Fruit fly (Drosophila melanogaster): ENCODE data around the gene CG3038.

The CG3038 gene

DNA sequence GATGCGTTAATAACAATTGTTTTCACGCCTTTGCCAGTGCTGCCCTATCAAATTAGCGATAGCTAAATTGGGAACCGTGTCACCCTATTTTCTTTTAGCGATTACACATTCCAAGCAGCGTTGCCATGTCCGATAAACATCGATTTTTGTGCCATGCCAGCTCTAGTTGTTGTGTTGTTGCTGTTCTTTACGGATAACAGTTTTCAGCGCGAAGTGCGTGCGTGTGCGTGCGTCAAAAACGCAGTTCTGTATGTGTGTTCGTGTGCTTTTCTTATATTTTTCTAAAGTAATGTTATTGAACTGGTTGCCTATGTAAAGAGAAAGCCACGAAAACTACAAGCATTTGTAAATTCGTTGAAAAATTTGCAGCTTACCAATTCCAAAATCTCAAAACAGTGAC is at the start of gene CG3038, which contains the start of gene G9a:
TSS of gene CG3038 (minus strand) at position 55 of the 400 bp plus-strand sequence.
TSS of gene G9a (plus strand) at position 177 of the 400 bp plus-strand sequence.
- TF ChIP-seq noc (tag; optimal IDR thresholded peaks at IDR 0.05) = peak; percentile 26

dm6 chrX:294839-295238 is 49.2 kb upstream of the CG3038 start, which contains the start of gene CG13375:
Gene CG13375, minus strand, starts transcription at chrX:294962.
- no peak for TF ChIP-seq noc (tag; optimal IDR thresholded peaks at IDR 0.05)

DNA sequence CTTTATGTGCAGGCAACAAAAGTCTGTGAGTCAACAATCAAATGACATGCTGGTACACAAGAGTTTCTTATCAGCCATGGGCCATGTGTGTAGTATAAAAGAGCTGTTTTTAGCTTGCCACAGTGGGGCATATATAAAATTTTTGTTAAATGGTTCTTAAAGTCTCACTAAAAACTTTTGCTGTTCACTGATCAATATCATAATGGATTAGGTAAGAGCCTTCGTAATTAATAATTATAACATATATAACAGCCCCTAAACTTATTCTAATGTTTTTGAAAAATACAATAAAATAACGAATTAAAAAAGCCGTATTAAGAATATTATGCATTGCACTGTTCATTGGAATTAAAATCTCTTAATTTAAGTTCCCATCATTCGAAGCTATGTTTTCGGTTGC is 47.6 kb upstream of the CG3038 start:
- no peak for TF ChIP-seq noc (tag; optimal IDR thresholded peaks at IDR 0.05)

dm6 chrX:279097-279727 is 33.6 kb upstream of the CG3038 start, which contains the start of the genes CG3777 and ewg:
Gene CG3777, plus strand, starts transcription at chrX:279703.
Gene ewg, minus strand, starts transcription at chrX:279718.
- no peak for TF ChIP-seq noc (tag; optimal IDR thresholded peaks at IDR 0.05)

DNA sequence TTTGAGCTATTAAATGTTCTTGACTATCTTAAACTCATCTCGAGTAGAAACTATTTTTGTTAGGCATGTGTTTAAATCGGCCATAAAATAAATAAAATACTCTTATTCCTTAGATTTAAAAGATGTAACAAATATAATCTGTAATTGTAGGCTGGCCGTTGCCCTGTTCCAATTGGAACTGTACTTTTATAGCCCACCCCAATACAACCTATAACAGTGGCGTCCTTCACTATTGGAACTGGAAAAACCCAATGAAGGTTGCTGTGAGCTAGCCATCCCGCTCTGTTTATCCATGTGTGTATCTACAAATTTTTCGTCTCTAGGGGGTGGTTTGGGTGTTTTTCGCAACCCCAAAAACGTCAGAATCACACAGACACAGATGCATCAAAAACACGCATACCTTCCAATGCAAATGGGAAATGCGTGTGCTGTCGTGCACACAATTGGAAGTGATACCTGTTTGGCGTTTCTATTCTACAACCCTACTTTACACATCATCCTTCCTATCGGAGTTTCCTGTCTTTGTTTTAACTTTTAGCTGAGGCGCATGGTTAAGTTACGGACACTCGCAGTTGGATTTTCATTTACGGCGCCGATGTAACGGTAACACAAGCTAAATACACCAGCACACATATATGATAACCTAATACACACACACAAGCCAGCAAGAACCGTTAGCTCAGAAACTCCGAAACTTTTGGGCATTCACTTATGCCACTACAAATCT is 32.9 kb upstream of the CG3038 start:
- TF ChIP-seq noc (tag; optimal IDR thresholded peaks at IDR 0.05) = no peak

- TF ChIP-seq noc (tag; optimal IDR thresholded peaks at IDR 0.05) = no peak
Observed at dm6 chrX:277885-278284, 32.2 kb upstream of the CG3038 start.

- TF ChIP-seq noc (tag; optimal IDR thresholded peaks at IDR 0.05) = no peak
Observed at dm6 chrX:276569-276968, 30.9 kb upstream of the CG3038 start.

DNA sequence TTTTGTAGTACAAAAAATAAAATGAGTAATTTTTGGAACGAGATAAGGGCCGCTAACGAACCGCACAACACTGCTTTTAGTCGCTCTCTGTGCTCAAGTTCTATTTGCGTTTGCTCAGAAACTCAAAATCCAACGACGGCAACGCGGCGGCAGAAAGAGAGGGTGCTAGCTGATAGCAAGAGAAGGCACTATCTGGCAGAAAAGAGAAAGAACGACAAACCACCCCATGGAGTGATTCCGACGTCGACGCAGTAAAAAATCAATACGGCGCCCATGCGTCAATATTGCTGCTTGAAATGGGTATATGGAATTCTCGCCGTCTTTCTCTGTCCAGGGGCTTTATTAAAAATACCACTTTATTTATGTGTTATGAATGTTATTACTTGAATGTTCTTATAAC is 30.4 kb upstream of the CG3038 start:
- no peak for TF ChIP-seq noc (tag; optimal IDR thresholded peaks at IDR 0.05)

- TF ChIP-seq noc (tag; optimal IDR thresholded peaks at IDR 0.05) = no peak
Observed at dm6 chrX:267979-268378, 22.3 kb upstream of the CG3038 start.

dm6 chrX:266978-267439 is 21.4 kb upstream of the CG3038 start, which contains the start of gene CG13376:
Gene CG13376, minus strand, starts transcription at chrX:267028.
- no peak for TF ChIP-seq noc (tag; optimal IDR thresholded peaks at IDR 0.05)

DNA sequence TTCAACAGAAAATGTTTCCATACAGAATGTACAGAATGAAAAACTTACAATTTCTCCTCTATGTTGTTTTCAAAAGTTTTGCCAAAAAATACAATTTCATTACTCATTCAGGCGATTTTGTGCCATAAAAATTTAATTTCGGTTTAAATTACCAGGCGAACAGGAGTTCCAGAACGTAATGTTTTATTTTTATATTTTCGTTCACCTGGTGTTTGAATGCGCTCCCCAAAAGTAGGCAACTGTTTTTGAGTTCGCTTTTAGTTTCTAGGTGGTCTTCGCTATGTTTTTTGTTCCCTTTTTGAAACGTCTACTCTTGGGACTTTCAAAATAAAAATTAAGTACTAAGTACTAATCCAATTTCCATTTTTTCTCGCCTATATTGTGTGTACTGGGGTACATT is 20.0 kb upstream of the CG3038 start:
- no peak for TF ChIP-seq noc (tag; optimal IDR thresholded peaks at IDR 0.05)

dm6 chrX:263728-264344 is 18.2 kb upstream of the CG3038 start, which contains the start of gene CG13377:
Gene CG13377, minus strand, starts transcription at chrX:263999.
- no peak for TF ChIP-seq noc (tag; optimal IDR thresholded peaks at IDR 0.05)

DNA sequence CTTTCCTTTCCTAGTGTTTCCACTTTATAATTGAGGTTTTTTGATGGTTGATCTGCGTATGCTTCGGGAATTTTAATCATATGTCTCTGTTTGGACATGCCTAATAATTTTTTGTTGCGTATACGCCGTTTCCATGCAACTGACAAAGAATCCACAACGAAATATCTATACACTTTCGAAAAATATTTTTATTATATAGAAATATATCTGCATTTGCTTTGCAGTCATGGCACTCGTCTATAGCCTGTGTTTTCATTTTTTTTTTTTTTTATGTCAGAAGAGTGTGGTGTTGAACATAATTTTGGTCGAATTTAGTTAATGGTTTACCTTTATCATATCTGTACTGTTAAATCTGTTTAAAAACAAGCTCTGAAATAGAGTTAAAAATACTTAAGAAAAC is 17.2 kb upstream of the CG3038 start:
- no peak for TF ChIP-seq noc (tag; optimal IDR thresholded peaks at IDR 0.05)

DNA sequence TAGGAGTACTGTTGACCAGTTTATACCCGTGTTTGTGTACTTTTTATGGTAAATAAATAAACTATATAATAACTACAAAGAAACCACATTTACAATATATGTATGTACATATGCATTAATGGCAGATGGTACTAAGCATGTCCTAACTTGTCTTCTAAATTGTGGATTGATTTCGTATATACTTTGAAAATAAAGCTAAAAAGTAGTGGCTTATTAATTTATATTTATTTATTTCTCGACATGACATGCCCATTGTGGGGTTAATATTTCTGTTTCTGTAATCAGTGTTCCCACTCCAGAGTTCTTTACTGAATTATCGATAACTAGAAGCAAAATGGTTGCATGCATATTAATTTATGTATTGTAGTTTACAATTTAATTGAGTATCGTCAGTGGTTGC is 9.7 kb upstream of the CG3038 start, which contains the start of gene cin:
TSS of gene cin (plus strand) at position 306 of the 400 bp plus-strand sequence.
- TF ChIP-seq noc (tag; optimal IDR thresholded peaks at IDR 0.05) = peak; percentile 57

dm6 chrX:254690-255089 is 9.0 kb upstream of the CG3038 start, which contains the start of gene CG42376:
Gene CG42376, plus strand, starts transcription at chrX:254876.
- TF ChIP-seq noc (tag; optimal IDR thresholded peaks at IDR 0.05) = no peak

- no peak for TF ChIP-seq noc (tag; optimal IDR thresholded peaks at IDR 0.05)
Observed at dm6 chrX:247329-247728, 1.7 kb upstream of the CG3038 start.
